Fruit fly (Drosophila melanogaster): Measurements from ENCODE around the gene pes.
"Not testable (repeated sequence)": the region's sequence is repeated elsewhere in the genome, so short reads cannot be mapped to it uniquely, and the experiment has no call there.

dm6 chr2L:7983646-7984045 is 10.3 kb downstream of the pes start, which contains the start of gene CG7231:
- TF ChIP-seq dac (GFP tag; optimal IDR thresholded peaks at IDR 0.05); pdm3 (GFP tag; optimal IDR thresholded peaks at IDR 0.05); eg (GFP tag; IDR thresholded peaks at IDR 0.05); Blimp-1 (GFP tag; optimal IDR thresholded peaks at IDR 0.05); Smox (GFP tag; optimal IDR thresholded peaks at IDR 0.05); CG6792 (GFP tag; optimal IDR thresholded peaks at IDR 0.05): not testable (repeated sequence)

All from whole organism, prepupa.